Worm (Caenorhabditis elegans) whole organism, midembryonic: ENCODE data around the gene R02F2.8.

Experiments used
- med-1 ChIP-seq: sonication (generic microtip); optimal IDR thresholded peaks from 2 replicates; lab custom pipeline; 2017; ENCODE audit warnings: missing genetic modification characterization, mild to moderate bottlenecking, missing compliant biosample characterization, antibody characterized with exemption, missing genetic modification reagents; ENCODE audit not compliant: insufficient read depth
- ref-1 ChIP-seq: fragments of 200-800 bp; sonication (Bioruptor generic); conservative IDR thresholded peaks from 2 replicates; pipeline ENCODE4 v1.3.6; 2022; ENCODE audit warnings: missing genetic modification reagents, missing genetic modification characterization, missing compliant biosample characterization
- tab-1 ChIP-seq: fragments of 200-800 bp; sonication (Bioruptor generic); IDR thresholded peaks from 2 replicates; pipeline ENCODE4 v1.3.6; 2022; ENCODE audit warnings: missing genetic modification characterization, missing compliant biosample characterization
- ztf-23 ChIP-seq: fragments of 200-800 bp; sonication (Bioruptor generic); IDR thresholded peaks from 2 replicates; pipeline ENCODE4 v1.3.6; 2022; ENCODE audit warnings: missing genetic modification reagents, missing genetic modification characterization, missing compliant biosample characterization

ce11 chrIII:5521930-5522329, 26.9 kb upstream of the R02F2.8 start, which contains the start of gene D1044.4:
- TF ChIP-seq ztf-23 (GFP tag; lab: Robert Waterston, UW) (no peak), tab-1 (no peak), med-1 (GFP tag; lab: Kevin White, UChicago) (no peak), ref-1 (GFP tag; lab: Robert Waterston, UW) (no peak)
